Worm (Caenorhabditis elegans): ENCODE data around the gene srlf-35.

- TF ChIP-seq tab-1 (GFP tag; IDR thresholded peaks at IDR 0.05): no peak
- TF ChIP-seq ref-1 (GFP tag; conservative IDR thresholded peaks at IDR 0.05): no peak
- TF ChIP-seq ztf-23 (GFP tag; IDR thresholded peaks at IDR 0.05): no peak
- TF ChIP-seq flt-1 (GFP tag; IDR thresholded peaks at IDR 0.05): no peak
These were observed 39.3 kb downstream of the srlf-35 start, which contains the start of gene C14C6.3 for ce11 chrV:543169-543568.
